Worm (Caenorhabditis elegans): Measurements from ENCODE around the gene pnk-4.

The pnk-4 gene

ce11 chrX:5116816-5117459, 29.3 kb downstream of the pnk-4 start, which contains the start of gene apl-1:
Gene apl-1, minus strand, starts transcription at chrX:5116866.
- no peak for TF ChIP-seq mef-2 (tag; optimal IDR thresholded peaks at IDR 0.05)
- no peak for TF ChIP-seq ceh-82 (tag; optimal IDR thresholded peaks at IDR 0.05)
- no peak for TF ChIP-seq F16B12.6 (tag; optimal IDR thresholded peaks at IDR 0.05)
- no peak for TF ChIP-seq nhr-12 (tag; optimal IDR thresholded peaks at IDR 0.05)
- TF ChIP-seq nhr-11 (tag; optimal IDR thresholded peaks at IDR 0.05), result no peak
- no peak for TF ChIP-seq fkh-8 (tag; optimal IDR thresholded peaks at IDR 0.05)
- TF ChIP-seq lin-35 (GFP tag; optimal IDR thresholded peaks at IDR 0.05), result peak in 1 of 2 experiments; percentile 22
- TF ChIP-seq dsc-1 (tag; optimal IDR thresholded peaks at IDR 0.05), result no peak
- no peak for TF ChIP-seq nhr-76 (tag; optimal IDR thresholded peaks at IDR 0.05)
- TF ChIP-seq swsn-7 (tag; optimal IDR thresholded peaks at IDR 0.05), result no peak
- no peak for TF ChIP-seq zip-4 (GFP tag; optimal IDR thresholded peaks at IDR 0.05)
- TF ChIP-seq fos-1 (tag; optimal IDR thresholded peaks at IDR 0.05), result no peak
- TF ChIP-seq mdl-1 (tag; optimal IDR thresholded peaks at IDR 0.05), result peak in 1 of 2 experiments; percentile 31
- TF ChIP-seq ama-1 (optimal IDR thresholded peaks at IDR 0.05), result no peak
- no peak for TF ChIP-seq mep-1 (tag; optimal IDR thresholded peaks at IDR 0.05)
- TF ChIP-seq C16A3.4 (tag; optimal IDR thresholded peaks at IDR 0.05), result no peak
- no peak for TF ChIP-seq egl-13 (tag; optimal IDR thresholded peaks at IDR 0.05)
- no peak for TF ChIP-seq sptf-1 (tag; optimal IDR thresholded peaks at IDR 0.05)
- TF ChIP-seq nhr-84 (tag; optimal IDR thresholded peaks at IDR 0.05), result no peak
- TF ChIP-seq lin-39 (tag; optimal IDR thresholded peaks at IDR 0.05), result no peak
- no peak for TF ChIP-seq hlh-17 (GFP tag; optimal IDR thresholded peaks at IDR 0.05; ENCODE audit: borderline replicate concordance)
- no peak for TF ChIP-seq xbp-1 (tag; optimal IDR thresholded peaks at IDR 0.05)
- no peak for TF ChIP-seq unc-98 (GFP tag; IDR thresholded peaks at IDR 0.05)
- TF ChIP-seq unc-130 (tag; optimal IDR thresholded peaks at IDR 0.05), result no peak
- no peak for TF ChIP-seq ztf-4 (tag; optimal IDR thresholded peaks at IDR 0.05)
- peak; percentile 89 for TF ChIP-seq blmp-1 (tag; optimal IDR thresholded peaks at IDR 0.05)
- TF ChIP-seq C04F5.9 (tag; optimal IDR thresholded peaks at IDR 0.05), result no peak
- no peak for TF ChIP-seq aha-1 (tag; optimal IDR thresholded peaks at IDR 0.05)
- TF ChIP-seq irx-1 (tag; optimal IDR thresholded peaks at IDR 0.05), result no peak
- TF ChIP-seq lir-3 (tag; optimal IDR thresholded peaks at IDR 0.05; ENCODE audit: poor library complexity), result no peak
- TF ChIP-seq nhr-90 (tag; optimal IDR thresholded peaks at IDR 0.05; ENCODE audit: poor library complexity), result no peak
- no peak for TF ChIP-seq sup-37 (GFP tag; optimal IDR thresholded peaks at IDR 0.05)
- TF ChIP-seq hlh-4 (tag; optimal IDR thresholded peaks at IDR 0.05), result no peak
- TF ChIP-seq jun-1 (tag; optimal IDR thresholded peaks at IDR 0.05), result no peak
- TF ChIP-seq dpl-1 (GFP tag; optimal IDR thresholded peaks at IDR 0.05), result no peak
- no peak for TF ChIP-seq lin-13 (GFP tag; optimal IDR thresholded peaks at IDR 0.05)
- no peak for TF ChIP-seq elt-2 (tag; optimal IDR thresholded peaks at IDR 0.05)
- no peak for TF ChIP-seq nhr-237 (tag; optimal IDR thresholded peaks at IDR 0.05)
- TF ChIP-seq nhr-71 (tag; optimal IDR thresholded peaks at IDR 0.05), result no peak
- TF ChIP-seq elt-3 (tag; optimal IDR thresholded peaks at IDR 0.05), result peak in 1 of 6 experiments; percentile 58
- no peak for TF ChIP-seq nhr-77 (tag; optimal IDR thresholded peaks at IDR 0.05)
- no peak for TF ChIP-seq egl-27 (tag; optimal IDR thresholded peaks at IDR 0.05)
- no peak for TF ChIP-seq skn-1 (tag; optimal IDR thresholded peaks at IDR 0.05)
- TF ChIP-seq alr-1 (tag; optimal IDR thresholded peaks at IDR 0.05; ENCODE audit: borderline replicate concordance), result no peak
- no peak for TF ChIP-seq hpl-2 (GFP tag; optimal IDR thresholded peaks at IDR 0.05)
- TF ChIP-seq ztf-11 (tag; optimal IDR thresholded peaks at IDR 0.05), result no peak
- TF ChIP-seq fkh-10 (GFP tag; optimal IDR thresholded peaks at IDR 0.05), result no peak
- TF ChIP-seq nhr-28 (tag; optimal IDR thresholded peaks at IDR 0.05), result no peak
- TF ChIP-seq lin-14 (GFP tag; optimal IDR thresholded peaks at IDR 0.05), result no peak
- no peak for TF ChIP-seq aly-2 (tag; optimal IDR thresholded peaks at IDR 0.05)
- no peak for TF ChIP-seq nhr-19 (GFP tag; conservative IDR thresholded peaks at IDR 0.05)
- no peak for TF ChIP-seq efl-3 (GFP tag; optimal IDR thresholded peaks at IDR 0.05)
- TF ChIP-seq lsy-2 (tag; optimal IDR thresholded peaks at IDR 0.05), result peak in 1 of 2 experiments; percentile 26

Measured in whole organism, L1 larva.